Fruit fly (Drosophila melanogaster): ENCODE data around the gene Ptp61F.

DNA sequence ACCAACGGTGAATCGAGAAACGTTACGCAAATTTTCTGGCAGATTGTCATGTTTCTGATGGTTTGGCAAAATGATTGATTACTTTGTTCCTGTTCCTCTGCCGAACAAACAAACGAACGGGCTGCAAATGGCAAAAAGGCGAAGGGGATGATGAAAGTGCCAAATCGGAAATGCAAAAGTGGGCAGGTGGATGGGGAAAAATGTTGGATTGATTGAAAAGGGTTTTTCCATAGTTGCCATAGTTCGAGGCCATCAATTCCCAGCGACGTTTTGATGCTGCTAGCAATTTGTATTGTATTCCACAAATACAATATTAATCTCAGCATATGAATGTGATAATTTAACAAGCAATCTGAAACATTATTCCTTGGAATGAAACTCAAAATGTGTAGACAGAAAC is 59.1 kb downstream of the Ptp61F start, which contains the start of gene FucTD:
- no peak for TF ChIP-seq Neu2 (GFP tag; optimal IDR thresholded peaks at IDR 0.05; ENCODE audit: borderline replicate concordance)
- no peak for TF ChIP-seq sug (tag; optimal IDR thresholded peaks at IDR 0.05)
- TF ChIP-seq corto (GFP tag; optimal IDR thresholded peaks at IDR 0.05), result no peak
- TF ChIP-seq vfl (GFP tag; optimal IDR thresholded peaks at IDR 0.05), result no peak
- no peak for TF ChIP-seq Bgb (GFP tag; IDR thresholded peaks at IDR 0.05; ENCODE audit: partially characterized antibody)
- TF ChIP-seq C15 (GFP tag; IDR thresholded peaks at IDR 0.05), result no peak
- no peak for TF ChIP-seq sima (GFP tag; optimal IDR thresholded peaks at IDR 0.05)

Measured in whole organism, embryonic.